Fruit fly (Drosophila melanogaster) whole organism, embryonic: Measurements from ENCODE around the gene CG11131.

ENCODE experiments used
- Dip2 ChIP-seq: fragments of 200-800 bp; sonication (Bioruptor generic); IDR thresholded peaks from 2 replicates; pipeline ENCODE4 v1.3.6; 2022; ENCODE audit warnings: missing biosample characterization, missing genetic modification characterization
- br ChIP-seq: fragments of >200 bp; optimal IDR thresholded peaks from 2 replicates; lab custom pipeline; 2017
- pb ChIP-seq: fragments of 200-800 bp; sonication (Bioruptor generic); optimal IDR thresholded peaks from 3 replicates; lab custom pipeline; 2016; ENCODE audit warnings: missing biosample characterization, missing genetic modification characterization
- pfk ChIP-seq: fragments of 200-800 bp; sonication (Bioruptor generic); optimal IDR thresholded peaks from 2 replicates; lab custom pipeline; 2018; ENCODE audit warnings: missing biosample characterization, mild to moderate bottlenecking, missing genetic modification characterization, moderate library complexity
- salm ChIP-seq: fragments of 200-800 bp; sonication (Bioruptor generic); optimal IDR thresholded peaks from 2 replicates; lab custom pipeline; 2018; ENCODE audit warnings: missing biosample characterization, mild to moderate bottlenecking, missing genetic modification characterization

- TF ChIP-seq salm (tag; lab: Kevin White, UChicago) (no peak), pfk (GFP tag; lab: Kevin White, UChicago) (no peak), Dip2 (no peak), pb (GFP tag; lab: Kevin White, UChicago) (no peak), br (no peak)
These were observed 10.9 kb downstream of the CG11131 start for dm6 chr3L:22909325-22909904.
